Worm (Caenorhabditis elegans) whole organism, L2 larva: Measurements from ENCODE around the gene Y46H3C.5.

Experiments used
- C34F6.9 ChIP-seq: fragments of 150-350 bp; optimal IDR thresholded peaks from 2 replicates; lab custom pipeline; 2014; ENCODE audit warnings: missing biosample characterization, missing genetic modification characterization
- R02D3.7 ChIP-seq: fragments of 150-350 bp; optimal IDR thresholded peaks from 2 replicates; lab custom pipeline; 2014; ENCODE audit warnings: missing biosample characterization, missing genetic modification characterization
- Y55F3AM.14 ChIP-seq: fragments of 200-800 bp; sonication (Bioruptor generic); optimal IDR thresholded peaks from 2 replicates; lab custom pipeline; 2018; ENCODE audit warnings: mild to moderate bottlenecking, missing genetic modification characterization, missing compliant biosample characterization
- ZK546.5 ChIP-seq: sonication (generic microtip); optimal IDR thresholded peaks from 2 replicates; lab custom pipeline; 2017; ENCODE audit warnings: missing biosample characterization, missing genetic modification characterization
- alr-1 ChIP-seq: fragments of 150-350 bp; optimal IDR thresholded peaks from 2 replicates; lab custom pipeline; 2014; ENCODE audit warnings: missing biosample characterization, missing genetic modification characterization
- aly-2 ChIP-seq: fragments of 150-350 bp; optimal IDR thresholded peaks from 2 replicates; lab custom pipeline; 2014; ENCODE audit warnings: missing biosample characterization, missing genetic modification characterization
- ama-1 ChIP-seq: fragments of 150-350 bp; optimal IDR thresholded peaks from 2 replicates; lab custom pipeline; 2018; ENCODE audit warnings: inconsistent platforms
- blmp-1 ChIP-seq: sonication (generic microtip); optimal IDR thresholded peaks from 2 replicates; lab custom pipeline; 2017; ENCODE audit warnings: missing genetic modification characterization, mild to moderate bottlenecking, missing compliant biosample characterization, antibody characterized with exemption, moderate library complexity; ENCODE audit not compliant: insufficient read depth
- ceh-16 ChIP-seq: fragments of 150-350 bp; optimal IDR thresholded peaks from 2 replicates; lab custom pipeline; 2014; ENCODE audit warnings: missing biosample characterization, missing genetic modification characterization
- ceh-82 ChIP-seq: fragments of 150-350 bp; optimal IDR thresholded peaks from 2 replicates; lab custom pipeline; 2014; ENCODE audit warnings: missing biosample characterization, missing genetic modification characterization
- crh-2 ChIP-seq: sonication (generic microtip); optimal IDR thresholded peaks from 2 replicates; lab custom pipeline; 2017; ENCODE audit warnings: missing biosample characterization, missing genetic modification characterization
- dmd-4 ChIP-seq: sonication (generic microtip); optimal IDR thresholded peaks from 2 replicates; lab custom pipeline; 2017; ENCODE audit warnings: missing biosample characterization, missing genetic modification characterization
- elt-3 ChIP-seq: sonication (generic microtip); optimal IDR thresholded peaks from 2 replicates; lab custom pipeline; 2017; ENCODE audit warnings: missing biosample characterization, missing genetic modification characterization
- lin-13 ChIP-seq: fragments of 150-350 bp; optimal IDR thresholded peaks from 2 replicates; lab custom pipeline; 2014; ENCODE audit warnings: missing biosample characterization, missing genetic modification reagents, missing genetic modification characterization
- lin-39 ChIP-seq: fragments of 150-350 bp; optimal IDR thresholded peaks from 2 replicates; lab custom pipeline; 2014; ENCODE audit warnings: missing biosample characterization, missing genetic modification reagents, missing genetic modification characterization
- mbf-1 ChIP-seq: sonication (generic microtip); optimal IDR thresholded peaks from 2 replicates; lab custom pipeline; 2017; ENCODE audit warnings: missing biosample characterization, missing genetic modification characterization
- mdl-1 ChIP-seq, 2 experiments: fragments of 150-350 bp in 1 of 2; sonication (generic microtip) in 1 of 2; optimal IDR thresholded peaks; 2 replicates each; lab custom pipeline; 2017; ENCODE audit warnings: missing biosample characterization in 2 of 2, missing genetic modification characterization in 2 of 2
- nhr-10 ChIP-seq: sonication (generic microtip); optimal IDR thresholded peaks from 2 replicates; lab custom pipeline; 2017; ENCODE audit warnings: missing biosample characterization, missing genetic modification characterization
- nhr-21 ChIP-seq: fragments of 150-350 bp; optimal IDR thresholded peaks from 2 replicates; lab custom pipeline; 2014; ENCODE audit warnings: missing biosample characterization, missing genetic modification characterization
- nhr-23 ChIP-seq: fragments of 150-350 bp; optimal IDR thresholded peaks from 2 replicates; lab custom pipeline; 2014; ENCODE audit warnings: missing biosample characterization, missing genetic modification reagents, missing genetic modification characterization
- nhr-6 ChIP-seq: fragments of 150-350 bp; optimal IDR thresholded peaks from 2 replicates; lab custom pipeline; 2014; ENCODE audit warnings: missing biosample characterization, missing genetic modification characterization
- nhr-77 ChIP-seq: fragments of 150-350 bp; optimal IDR thresholded peaks from 2 replicates; lab custom pipeline; 2014; ENCODE audit warnings: missing biosample characterization, missing genetic modification characterization
- peb-1 ChIP-seq: fragments of 150-350 bp; optimal IDR thresholded peaks from 2 replicates; lab custom pipeline; 2014; ENCODE audit warnings: missing biosample characterization, missing genetic modification characterization
- sem-4 ChIP-seq: fragments of 150-350 bp; optimal IDR thresholded peaks from 2 replicates; lab custom pipeline; 2014; ENCODE audit warnings: missing biosample characterization, missing genetic modification reagents, missing genetic modification characterization
- skn-1 ChIP-seq: sonication (generic microtip); optimal IDR thresholded peaks from 2 replicates; lab custom pipeline; 2017; ENCODE audit warnings: missing biosample characterization, missing genetic modification characterization
- sma-9 ChIP-seq, 2 experiments: fragments of 150-350 bp in 1 of 2; sonication (generic microtip) in 1 of 2; optimal IDR thresholded peaks; 2 replicates each; lab custom pipeline; 2014 to 2016; ENCODE audit warnings: missing genetic modification characterization in 2 of 2, mild to moderate bottlenecking in 1 of 2, missing biosample characterization in 1 of 2, missing compliant biosample characterization in 1 of 2, missing genetic modification reagents in 1 of 2, moderate library complexity in 1 of 2
- unc-55 ChIP-seq: fragments of 150-350 bp; sonication (generic microtip); optimal IDR thresholded peaks from 3 replicates; lab custom pipeline; 2014; ENCODE audit warnings: missing biosample characterization, missing genetic modification reagents, missing genetic modification characterization
- unc-62 ChIP-seq: fragments of 150-350 bp; optimal IDR thresholded peaks from 2 replicates; lab custom pipeline; 2014; ENCODE audit warnings: missing biosample characterization, missing genetic modification reagents, missing genetic modification characterization
- ztf-1 ChIP-seq: fragments of 200-800 bp; sonication (Bioruptor generic); conservative IDR thresholded peaks from 2 replicates; pipeline ENCODE4 v1.3.6; 2022; ENCODE audit warnings: missing genetic modification characterization, missing compliant biosample characterization

Gene Y46H3C.5

ce11 chrV:1643886-1644285 lies 48.4 kb downstream of the Y46H3C.5 start, which contains the start of gene alh-2:
Gene alh-2 (plus strand): TSS chrV:1644169.
- TF ChIP-seq unc-55 (GFP tag; lab: Kevin White, UChicago): no peak
- no peak for TF ChIP-seq sem-4 (tag; lab: Kevin White, UChicago)
- TF ChIP-seq peb-1 (tag; lab: Kevin White, UChicago): no peak
- no peak for TF ChIP-seq nhr-21 (tag; lab: Kevin White, UChicago)
- TF ChIP-seq mbf-1: no peak
- no peak for TF ChIP-seq ceh-16
- TF ChIP-seq ceh-82 (tag; lab: Kevin White, UChicago): no peak
- TF ChIP-seq alr-1 (tag; lab: Kevin White, UChicago): no peak
- no peak for TF ChIP-seq aly-2 (tag; lab: Kevin White, UChicago)
- TF ChIP-seq, all 48 proteins: peak for 0

- no peak for TF ChIP-seq nhr-10 (tag; lab: Kevin White, UChicago)
- TF ChIP-seq unc-55 (GFP tag; lab: Kevin White, UChicago): no peak
- no peak for TF ChIP-seq ZK546.5 (tag; lab: Kevin White, UChicago)
- TF ChIP-seq mbf-1: no peak
- no peak for TF ChIP-seq R02D3.7 (tag; lab: Kevin White, UChicago)
- TF ChIP-seq ztf-1 (GFP tag; lab: Robert Waterston, UW): no peak
- TF ChIP-seq ceh-16: no peak
Observed at ce11 chrV:1642768-1643167, 49.5 kb downstream of the Y46H3C.5 start.

ce11 chrV:1642199-1642598 lies 50.1 kb downstream of the Y46H3C.5 start, which contains the start of gene Y46H3D.1:
Gene Y46H3D.1 (plus strand): TSS chrV:1642499.
- TF ChIP-seq nhr-77 (tag; lab: Kevin White, UChicago) (no peak), nhr-6 (tag; lab: Kevin White, UChicago) (no peak), dmd-4 (tag; lab: Kevin White, UChicago) (no peak), crh-2 (tag; lab: Kevin White, UChicago) (no peak), nhr-23 (tag; lab: Kevin White, UChicago) (no peak), unc-62 (no peak), C34F6.9 (no peak), skn-1 (tag; lab: Kevin White, UChicago) (no peak), ceh-82 (tag; lab: Kevin White, UChicago) (no peak), blmp-1 (tag; lab: Kevin White, UChicago) (no peak), lin-39 (tag; lab: Kevin White, UChicago) (no peak), lin-13 (GFP tag; lab: Kevin White, UChicago) (no peak), nhr-10 (tag; lab: Kevin White, UChicago) (no peak), mdl-1 (tag; optimal IDR thresholded peaks at IDR 0.05; lab: Kevin White, UChicago) (no peak), elt-3 (tag; lab: Kevin White, UChicago) (no peak), Y55F3AM.14 (no peak), sma-9 (GFP tag; optimal IDR thresholded peaks at IDR 0.05; lab: Kevin White, UChicago) (no peak), sma-9 (tag; optimal IDR thresholded peaks at IDR 0.05; lab: Kevin White, UChicago) (no peak), aly-2 (tag; lab: Kevin White, UChicago) (no peak), mbf-1 (no peak), ama-1 (lab: Kevin White, UChicago) (no peak)
